Worm (Caenorhabditis elegans): ENCODE measurements around the gene W02F12.4.

- TF ChIP-seq fkh-4 (tag; optimal IDR thresholded peaks at IDR 0.05; ENCODE audit: borderline replicate concordance) (no peak), mep-1 (tag; optimal IDR thresholded peaks at IDR 0.05) (no peak), pag-3 (tag; optimal IDR thresholded peaks at IDR 0.05; ENCODE audit: borderline replicate concordance, insufficient read depth) (no peak), pqm-1 (tag; optimal IDR thresholded peaks at IDR 0.05) (no peak), rnt-1 (tag; optimal IDR thresholded peaks at IDR 0.05) (no peak), efl-3 (GFP tag; optimal IDR thresholded peaks at IDR 0.05) (no peak), lin-13 (GFP tag; optimal IDR thresholded peaks at IDR 0.05) (no peak), elt-2 (tag; optimal IDR thresholded peaks at IDR 0.05) (no peak), unc-62 (GFP tag; optimal IDR thresholded peaks at IDR 0.05) (no peak), nhr-237 (tag; optimal IDR thresholded peaks at IDR 0.05) (no peak), aly-2 (tag; optimal IDR thresholded peaks at IDR 0.05) (no peak)
Measured at ce11 chrV:6718232-6718631, 11.5 kb upstream of the W02F12.4 start, which contains the start of gene srg-30.

Measured in whole organism, L1 larva.